Comparison of ENCODE assay signal across 2 worm cellular contexts in genomic region chrX:6473698-6474314, ce11.
TF ChIP-seq lines count a peak whose summit lies in the region.

Gene C15B12.4, minus strand, starts transcription at chrX:6473748.
Gene C15B12.8, plus strand, starts transcription at chrX:6474264.

TF ChIP-seq in whole organism, L1 larva, 84 proteins besides CTCF, POLR2A, EP300 and RAD21:
- no peak for TF ChIP-seq sptf-1 (tag; optimal IDR thresholded peaks at IDR 0.05; lab: Kevin White, UChicago)
- TF ChIP-seq efl-1 (optimal IDR thresholded peaks at IDR 0.05; lab: Kevin White, UChicago) = no peak
- peak in 1 of 2 experiments; percentile 12 for TF ChIP-seq efl-1 (GFP tag; optimal IDR thresholded peaks at IDR 0.05 in 1 of 2; lab: Kevin White, UChicago)
- no peak for TF ChIP-seq tlp-1 (tag; optimal IDR thresholded peaks at IDR 0.05; lab: Kevin White, UChicago)
- TF ChIP-seq dsc-1 (tag; optimal IDR thresholded peaks at IDR 0.05; lab: Kevin White, UChicago) = peak; percentile 39
- TF ChIP-seq unc-98 (GFP tag; IDR thresholded peaks at IDR 0.05; lab: Robert Waterston, UW) = no peak
- no peak for TF ChIP-seq nhr-28 (tag; optimal IDR thresholded peaks at IDR 0.05; lab: Kevin White, UChicago)
- no peak for TF ChIP-seq swsn-7 (tag; optimal IDR thresholded peaks at IDR 0.05; lab: Kevin White, UChicago)
- no peak for TF ChIP-seq nhr-85 (tag; lab: Kevin White, UChicago)
- TF ChIP-seq fkh-10 (GFP tag; optimal IDR thresholded peaks at IDR 0.05; lab: Kevin White, UChicago) = no peak

TF ChIP-seq in whole organism, late embryonic, 69 proteins besides CTCF, POLR2A, EP300 and RAD21:
- TF ChIP-seq ceh-24 (tag; optimal IDR thresholded peaks at IDR 0.05; lab: Kevin White, UChicago) (no peak), elt-2 (tag; optimal IDR thresholded peaks at IDR 0.05; lab: Kevin White, UChicago) (peak; percentile 54)

Comparison
In these comparisons a context has a peak if more than half of its experiments do, and no peak if none do; other contexts are left out.
1. Of the 10 proteins assayed by ChIP-seq in both whole organism, L1 larva and whole organism, late embryonic: peak only in whole organism, L1 larva: none; only in whole organism, late embryonic: elt-2; in both: none; in neither: 9.